Worm (Caenorhabditis elegans) whole organism, L1 larva: Measurements from ENCODE around the gene F28C1.3.

ENCODE experiments used
- C04F5.9 ChIP-seq: sonication (generic microtip); optimal IDR thresholded peaks from 2 replicates; lab custom pipeline; 2016; ENCODE audit warnings: missing genetic modification characterization, missing compliant biosample characterization
- C16A3.4 ChIP-seq: fragments of 150-350 bp; optimal IDR thresholded peaks from 2 replicates; lab custom pipeline; 2014; ENCODE audit warnings: missing biosample characterization, missing genetic modification characterization
- C34B4.2 ChIP-seq: sonication (generic microtip); optimal IDR thresholded peaks from 2 replicates; lab custom pipeline; 2017; ENCODE audit warnings: mild to moderate bottlenecking, missing genetic modification characterization, missing compliant biosample characterization
- F16B12.6 ChIP-seq: fragments of 150-350 bp; optimal IDR thresholded peaks from 2 replicates; lab custom pipeline; 2014; ENCODE audit warnings: missing biosample characterization, missing genetic modification characterization
- Y116A8C.19 ChIP-seq: sonication (generic microtip); optimal IDR thresholded peaks from 2 replicates; lab custom pipeline; 2016; ENCODE audit warnings: missing compliant biosample characterization, missing genetic modification characterization, borderline replicate concordance
- aly-2 ChIP-seq: fragments of 150-350 bp; optimal IDR thresholded peaks from 2 replicates; lab custom pipeline; 2014; ENCODE audit warnings: missing biosample characterization, missing genetic modification characterization
- ama-1 ChIP-seq: fragments of 150-350 bp; optimal IDR thresholded peaks from 2 replicates; lab custom pipeline; 2014
- blmp-1 ChIP-seq: fragments of 150-350 bp; optimal IDR thresholded peaks from 2 replicates; lab custom pipeline; 2014; ENCODE audit warnings: missing biosample characterization, missing genetic modification characterization
- ceh-63 ChIP-seq: fragments of 200-800 bp; sonication (Bioruptor generic); optimal IDR thresholded peaks from 2 replicates; lab custom pipeline; 2018; ENCODE audit warnings: mild to moderate bottlenecking, missing genetic modification characterization, missing compliant biosample characterization
- ceh-88 ChIP-seq: fragments of 200-800 bp; sonication (Bioruptor generic); IDR thresholded peaks from 2 replicates; pipeline ENCODE4 v1.3.6; 2022; ENCODE audit warnings: missing genetic modification characterization, missing compliant biosample characterization
- ces-1 ChIP-seq: fragments of 150-350 bp; optimal IDR thresholded peaks from 2 replicates; lab custom pipeline; 2014; ENCODE audit warnings: missing biosample characterization, missing genetic modification reagents, missing genetic modification characterization
- dpl-1 ChIP-seq, 3 experiments: fragments of 150-350 bp in 2 of 3; sonication (generic microtip) in 1 of 3; optimal IDR thresholded peaks; 2 replicates each; lab custom pipeline; 2014 to 2017; ENCODE audit warnings: missing biosample characterization in 3 of 3, missing genetic modification characterization in 3 of 3, missing genetic modification reagents in 3 of 3
- dsc-1 ChIP-seq: sonication (generic microtip); optimal IDR thresholded peaks from 2 replicates; lab custom pipeline; 2016; ENCODE audit warnings: mild to moderate bottlenecking, missing genetic modification characterization, missing compliant biosample characterization
- egl-27 ChIP-seq, 2 experiments: fragments of 150-350 bp in 1 of 2; sonication (generic microtip); optimal IDR thresholded peaks; 3 replicates each; lab custom pipeline; 2017 to 2018; ENCODE audit warnings: missing biosample characterization in 2 of 2, missing genetic modification characterization in 2 of 2, missing genetic modification reagents in 2 of 2
- elt-3 ChIP-seq, 6 experiments: fragments of 150-350 bp in 1 of 6; sonication (generic microtip); optimal IDR thresholded peaks; 2 replicates each; lab custom pipeline; 2017 to 2018; ENCODE audit warnings: missing biosample characterization in 6 of 6, missing genetic modification characterization in 6 of 6, inconsistent platforms in 1 of 6
- fkh-8 ChIP-seq: sonication (generic microtip); optimal IDR thresholded peaks from 2 replicates; lab custom pipeline; 2016; ENCODE audit warnings: mild to moderate bottlenecking, missing genetic modification characterization, missing compliant biosample characterization
- fos-1 ChIP-seq: fragments of 150-350 bp; optimal IDR thresholded peaks from 2 replicates; lab custom pipeline; 2014; ENCODE audit warnings: missing biosample characterization, missing genetic modification characterization
- hlh-17 ChIP-seq: fragments of 200-800 bp; sonication (Bioruptor generic); optimal IDR thresholded peaks from 2 replicates; lab custom pipeline; 2018; ENCODE audit warnings: missing genetic modification characterization, mild to moderate bottlenecking, missing compliant biosample characterization, moderate library complexity, borderline replicate concordance
- hlh-4 ChIP-seq: sonication (generic microtip); optimal IDR thresholded peaks from 2 replicates; lab custom pipeline; 2016; ENCODE audit warnings: mild to moderate bottlenecking, missing genetic modification characterization, missing compliant biosample characterization
- lin-13 ChIP-seq: fragments of 150-350 bp; optimal IDR thresholded peaks from 2 replicates; lab custom pipeline; 2014; ENCODE audit warnings: missing biosample characterization, missing genetic modification reagents, missing genetic modification characterization
- lin-14 ChIP-seq: fragments of 200-800 bp; sonication (Bioruptor generic); optimal IDR thresholded peaks from 2 replicates; lab custom pipeline; 2018; ENCODE audit warnings: mild to moderate bottlenecking, missing genetic modification characterization, moderate library complexity, missing compliant biosample characterization
- lin-15B ChIP-seq: fragments of 150-350 bp; sonication (generic microtip); optimal IDR thresholded peaks from 3 replicates; lab custom pipeline; 2014; ENCODE audit warnings: missing biosample characterization, missing genetic modification characterization
- lir-3 ChIP-seq: sonication (generic microtip); optimal IDR thresholded peaks from 2 replicates; lab custom pipeline; 2016; ENCODE audit warnings: mild to moderate bottlenecking, missing genetic modification characterization, moderate library complexity, missing compliant biosample characterization; ENCODE audit not compliant: poor library complexity
- mab-9 ChIP-seq: fragments of 200-800 bp; sonication (Bioruptor generic); IDR thresholded peaks from 2 replicates; pipeline ENCODE4 v1.3.6; 2022; ENCODE audit warnings: missing genetic modification reagents, missing genetic modification characterization, missing compliant biosample characterization
- mdl-1 ChIP-seq, 2 experiments: fragments of 150-350 bp; optimal IDR thresholded peaks; 2 replicates each; lab custom pipeline; 2014 to 2017; ENCODE audit warnings: missing biosample characterization in 2 of 2, missing genetic modification characterization in 2 of 2, inconsistent platforms in 1 of 2
- mef-2 ChIP-seq: fragments of 150-350 bp; optimal IDR thresholded peaks from 2 replicates; lab custom pipeline; 2014; ENCODE audit warnings: missing biosample characterization, missing genetic modification characterization
- mep-1 ChIP-seq: fragments of 150-350 bp; optimal IDR thresholded peaks from 2 replicates; lab custom pipeline; 2014; ENCODE audit warnings: missing biosample characterization, missing genetic modification characterization
- nhr-11 ChIP-seq: fragments of 150-350 bp; optimal IDR thresholded peaks from 2 replicates; lab custom pipeline; 2014; ENCODE audit warnings: missing biosample characterization, missing genetic modification characterization
- nhr-12 ChIP-seq: sonication (generic microtip); optimal IDR thresholded peaks from 2 replicates; lab custom pipeline; 2017; ENCODE audit warnings: missing biosample characterization, missing genetic modification characterization
- nhr-19 ChIP-seq: fragments of 200-800 bp; sonication (Bioruptor generic); conservative IDR thresholded peaks from 2 replicates; pipeline ENCODE4 v1.3.6; 2022; ENCODE audit warnings: missing genetic modification characterization, missing compliant biosample characterization
- nhr-28 ChIP-seq: fragments of 150-350 bp; optimal IDR thresholded peaks from 2 replicates; lab custom pipeline; 2014; ENCODE audit warnings: missing biosample characterization, missing genetic modification characterization
- nhr-47 ChIP-seq: sonication (generic microtip); optimal IDR thresholded peaks from 2 replicates; lab custom pipeline; 2016; ENCODE audit warnings: mild to moderate bottlenecking, missing genetic modification characterization, moderate library complexity, missing compliant biosample characterization
- nhr-71 ChIP-seq: sonication (generic microtip); optimal IDR thresholded peaks from 2 replicates; lab custom pipeline; 2016; ENCODE audit warnings: mild to moderate bottlenecking, missing genetic modification characterization, moderate library complexity, missing compliant biosample characterization
- nhr-84 ChIP-seq: sonication (generic microtip); optimal IDR thresholded peaks from 2 replicates; lab custom pipeline; 2017; ENCODE audit warnings: missing biosample characterization, missing genetic modification characterization
- nhr-90 ChIP-seq: sonication (generic microtip); optimal IDR thresholded peaks from 2 replicates; lab custom pipeline; 2016; ENCODE audit warnings: mild to moderate bottlenecking, missing genetic modification characterization, missing compliant biosample characterization; ENCODE audit not compliant: poor library complexity
- pag-3 ChIP-seq: sonication (generic microtip); optimal IDR thresholded peaks from 2 replicates; lab custom pipeline; 2017; ENCODE audit warnings: missing genetic modification characterization, mild to moderate bottlenecking, missing compliant biosample characterization, antibody characterized with exemption, borderline replicate concordance; ENCODE audit not compliant: insufficient read depth
- pax-3 ChIP-seq: fragments of 200-800 bp; sonication (Bioruptor generic); optimal IDR thresholded peaks from 2 replicates; lab custom pipeline; 2018; ENCODE audit warnings: mild to moderate bottlenecking, missing genetic modification characterization, moderate library complexity, missing compliant biosample characterization
- pqm-1 ChIP-seq: sonication (generic microtip); optimal IDR thresholded peaks from 3 replicates; lab custom pipeline; 2017; ENCODE audit warnings: missing biosample characterization, missing genetic modification characterization
- skn-1 ChIP-seq: fragments of 150-350 bp; optimal IDR thresholded peaks from 2 replicates; lab custom pipeline; 2014; ENCODE audit warnings: missing biosample characterization, missing genetic modification characterization
- snpc-4 ChIP-seq: fragments of 150-350 bp; optimal IDR thresholded peaks from 2 replicates; lab custom pipeline; 2014; ENCODE audit warnings: missing biosample characterization, missing genetic modification characterization
- sup-37 ChIP-seq: fragments of 200-800 bp; sonication (Bioruptor generic); optimal IDR thresholded peaks from 2 replicates; lab custom pipeline; 2018; ENCODE audit warnings: mild to moderate bottlenecking, missing genetic modification characterization, missing compliant biosample characterization
- swsn-7 ChIP-seq: sonication (generic microtip); optimal IDR thresholded peaks from 2 replicates; lab custom pipeline; 2016; ENCODE audit warnings: missing genetic modification characterization, missing compliant biosample characterization
- tbx-2 ChIP-seq: sonication (generic microtip); optimal IDR thresholded peaks from 2 replicates; lab custom pipeline; 2016; ENCODE audit warnings: missing genetic modification characterization, missing compliant biosample characterization
- tlp-1 ChIP-seq: fragments of 150-350 bp; optimal IDR thresholded peaks from 2 replicates; lab custom pipeline; 2014; ENCODE audit warnings: missing biosample characterization, missing genetic modification characterization
- unc-130 ChIP-seq: fragments of 150-350 bp; optimal IDR thresholded peaks from 2 replicates; lab custom pipeline; 2017; ENCODE audit warnings: missing biosample characterization, missing genetic modification characterization, inconsistent platforms
- unc-30 ChIP-seq: sonication (generic microtip); optimal IDR thresholded peaks from 2 replicates; lab custom pipeline; 2017; ENCODE audit warnings: missing biosample characterization, missing genetic modification characterization
- unc-86 ChIP-seq: sonication (generic microtip); optimal IDR thresholded peaks from 2 replicates; lab custom pipeline; 2016; ENCODE audit warnings: missing genetic modification characterization, missing compliant biosample characterization
- vab-15 ChIP-seq: sonication (generic microtip); optimal IDR thresholded peaks from 2 replicates; lab custom pipeline; 2017; ENCODE audit warnings: missing genotype, mild to moderate bottlenecking, missing genetic modification characterization, missing compliant biosample characterization
- zag-1 ChIP-seq: fragments of 150-350 bp; optimal IDR thresholded peaks from 2 replicates; lab custom pipeline; 2014; ENCODE audit warnings: missing biosample characterization, missing genetic modification characterization
- zip-4 ChIP-seq: fragments of 200-800 bp; sonication (Bioruptor generic); optimal IDR thresholded peaks from 2 replicates; lab custom pipeline; 2018; ENCODE audit warnings: mild to moderate bottlenecking, missing genetic modification characterization, moderate library complexity, missing compliant biosample characterization
- ztf-11 ChIP-seq, 2 experiments: sonication (generic microtip); optimal IDR thresholded peaks; 2 replicates each; lab custom pipeline; 2016 to 2017; ENCODE audit warnings: missing genetic modification characterization in 2 of 2, missing biosample characterization in 1 of 2, missing compliant biosample characterization in 1 of 2
- ztf-4 ChIP-seq: fragments of 150-350 bp; optimal IDR thresholded peaks from 2 replicates; lab custom pipeline; 2014; ENCODE audit warnings: missing biosample characterization, missing genetic modification characterization

Gene F28C1.3

DNA sequence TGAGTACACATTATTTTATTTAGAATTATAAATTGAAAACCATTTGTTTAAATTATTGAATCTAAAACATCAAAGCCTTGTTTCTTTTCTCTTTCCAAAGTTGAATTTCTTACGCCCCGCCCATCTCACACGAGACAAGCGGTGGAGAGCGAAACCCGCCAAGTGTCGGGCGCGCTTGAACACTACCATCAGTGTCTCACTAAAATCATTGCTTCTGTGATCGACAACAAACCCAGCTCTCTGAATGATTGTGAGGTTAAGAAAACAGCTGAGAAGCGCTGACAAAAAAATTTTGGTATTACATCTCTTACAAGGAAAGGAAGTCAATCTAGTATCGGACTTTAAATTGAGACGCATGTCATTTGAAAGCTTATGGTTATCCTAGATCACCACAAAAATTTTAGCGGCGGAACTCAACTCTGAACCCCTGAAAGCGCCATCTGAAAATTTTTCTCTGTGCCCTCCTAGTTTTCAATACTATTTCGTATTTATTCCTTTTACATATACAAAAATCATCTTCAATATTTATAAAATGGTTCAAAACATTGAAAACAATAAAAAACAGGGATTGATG lies 22.7 kb downstream of the F28C1.3 start:
- TF ChIP-seq lin-14, result peak; percentile 82
- no peak for TF ChIP-seq pag-3
- peak; percentile 92 for TF ChIP-seq nhr-71 (tag; lab: Kevin White, UChicago)
- no peak for TF ChIP-seq unc-30 (tag; lab: Kevin White, UChicago)
- TF ChIP-seq lir-3 (tag; lab: Kevin White, UChicago), result peak; percentile 41
- TF ChIP-seq aly-2 (tag; lab: Kevin White, UChicago), result peak; percentile 16
- no peak for TF ChIP-seq vab-15
- peak; percentile 61 for TF ChIP-seq mep-1 (tag; lab: Kevin White, UChicago)
- peak; percentile 87 for TF ChIP-seq swsn-7
- TF ChIP-seq C16A3.4 (tag; lab: Kevin White, UChicago), result peak; percentile 36
- no peak for TF ChIP-seq skn-1 (tag; lab: Kevin White, UChicago)
- no peak for TF ChIP-seq ceh-63 (GFP tag; lab: Kevin White, UChicago)
- TF ChIP-seq snpc-4 (tag; lab: Kevin White, UChicago), result peak; percentile 99
- no peak for TF ChIP-seq mef-2 (tag; lab: Kevin White, UChicago)
- peak; percentile 80 for TF ChIP-seq ama-1 (lab: Kevin White, UChicago)
- TF ChIP-seq dsc-1, result peak; percentile 86
- peak; percentile 61 for TF ChIP-seq mab-9 (GFP tag; lab: Robert Waterston, UW)
- TF ChIP-seq nhr-84 (tag; lab: Kevin White, UChicago), result no peak
- TF ChIP-seq sup-37, result peak; percentile 82
- no peak for TF ChIP-seq pqm-1 (tag; lab: Kevin White, UChicago)
- TF ChIP-seq nhr-19 (GFP tag; lab: Robert Waterston, UW), result peak; percentile 93
- peak; percentile 66 for TF ChIP-seq ztf-4 (tag; lab: Kevin White, UChicago)
- TF ChIP-seq ztf-11 (tag; optimal IDR thresholded peaks at IDR 0.05; lab: Kevin White, UChicago), result peak in 1 of 2 experiments; percentile 14
- peak; percentile 74 for TF ChIP-seq zip-4 (GFP tag; lab: Kevin White, UChicago)
- TF ChIP-seq mdl-1 (tag; optimal IDR thresholded peaks at IDR 0.05; lab: Kevin White, UChicago), result peak in 1 of 2 experiments; percentile 45
- no peak for TF ChIP-seq hlh-17 (GFP tag; lab: Kevin White, UChicago)
- TF ChIP-seq nhr-12 (tag; lab: Kevin White, UChicago), result no peak
- peak; percentile 71 for TF ChIP-seq tbx-2 (tag; lab: Kevin White, UChicago)
- TF ChIP-seq fkh-8 (tag; lab: Kevin White, UChicago), result no peak
- peak; percentile 31 for TF ChIP-seq fos-1 (tag; lab: Kevin White, UChicago)
- TF ChIP-seq nhr-28 (tag; lab: Kevin White, UChicago), result no peak
- peak; percentile 9 for TF ChIP-seq lin-15B
- no peak for TF ChIP-seq tlp-1
- TF ChIP-seq unc-86, result peak; percentile 13
- TF ChIP-seq dpl-1 (GFP tag; optimal IDR thresholded peaks at IDR 0.05; lab: Kevin White, UChicago), result peak in 2 of 3 experiments; percentile 41 to 59
- TF ChIP-seq C04F5.9 (tag; lab: Kevin White, UChicago), result peak; percentile 18
- TF ChIP-seq nhr-11 (tag; lab: Kevin White, UChicago), result no peak
- TF ChIP-seq hlh-4 (tag; lab: Kevin White, UChicago), result no peak
- no peak for TF ChIP-seq zag-1 (tag; lab: Kevin White, UChicago)
- peak; percentile 89 for TF ChIP-seq nhr-47
- TF ChIP-seq ceh-88 (GFP tag; lab: Robert Waterston, UW), result peak; percentile 60; the same call in 1 of the 2 replicates
- TF ChIP-seq F16B12.6 (tag; lab: Kevin White, UChicago), result no peak
- no peak for TF ChIP-seq unc-130 (tag; lab: Kevin White, UChicago)
- no peak for TF ChIP-seq C34B4.2 (tag; lab: Kevin White, UChicago)
- TF ChIP-seq elt-3 (tag; optimal IDR thresholded peaks at IDR 0.05; lab: Kevin White, UChicago), result peak in 1 of 6 experiments; percentile 46
- no peak for TF ChIP-seq blmp-1 (tag; lab: Kevin White, UChicago)
- peak; percentile 71 for TF ChIP-seq lin-13 (GFP tag; lab: Kevin White, UChicago)
- TF ChIP-seq ces-1 (GFP tag; lab: Kevin White, UChicago), result no peak
- TF ChIP-seq nhr-90 (tag; lab: Kevin White, UChicago), result peak; percentile 93
- TF ChIP-seq Y116A8C.19 (tag; lab: Kevin White, UChicago), result no peak
- TF ChIP-seq egl-27 (tag; optimal IDR thresholded peaks at IDR 0.05; lab: Kevin White, UChicago), result no peak
- TF ChIP-seq pax-3 (tag; lab: Kevin White, UChicago), result no peak
